Worm (Caenorhabditis elegans) whole organism, mixed stage, embryonic: ENCODE measurements around the gene sre-20.

Experiments
- bed-3 ChIP-seq: fragments of 200-800 bp; sonication (Bioruptor generic); optimal IDR thresholded peaks from 3 replicates; lab custom pipeline; 2018; ENCODE audit warnings: mild to moderate bottlenecking, missing genetic modification characterization, moderate library complexity, missing compliant biosample characterization
- ceh-83 ChIP-seq: fragments of 200-800 bp; sonication (Bioruptor generic); optimal IDR thresholded peaks from 2 replicates; lab custom pipeline; 2018; ENCODE audit warnings: mild to moderate bottlenecking, missing genetic modification characterization, missing compliant biosample characterization
- elt-1 ChIP-seq: sonication (generic microtip); optimal IDR thresholded peaks from 2 replicates; lab custom pipeline; 2017; ENCODE audit warnings: missing genetic modification characterization, mild to moderate bottlenecking, missing compliant biosample characterization, antibody characterized with exemption, moderate library complexity, borderline replicate concordance; ENCODE audit not compliant: insufficient read depth
- elt-3 ChIP-seq: fragments of 150-350 bp; optimal IDR thresholded peaks from 2 replicates; lab custom pipeline; 2014; ENCODE audit warnings: missing biosample characterization, missing genetic modification characterization
- mep-1 ChIP-seq: fragments of 150-350 bp; optimal IDR thresholded peaks from 2 replicates; lab custom pipeline; 2017; ENCODE audit warnings: missing biosample characterization, missing genetic modification reagents, missing genetic modification characterization, inconsistent platforms
- nhr-237 ChIP-seq: fragments of 150-350 bp; optimal IDR thresholded peaks from 2 replicates; lab custom pipeline; 2014; ENCODE audit warnings: missing biosample characterization, missing genetic modification characterization
- nhr-28 ChIP-seq: fragments of 150-350 bp; optimal IDR thresholded peaks from 2 replicates; lab custom pipeline; 2014; ENCODE audit warnings: missing biosample characterization, missing genetic modification characterization
- nhr-76 ChIP-seq: sonication (generic microtip); optimal IDR thresholded peaks from 2 replicates; lab custom pipeline; 2017; ENCODE audit warnings: missing biosample characterization, missing genetic modification characterization
- snpc-4 ChIP-seq: fragments of 150-350 bp; optimal IDR thresholded peaks from 2 replicates; lab custom pipeline; 2014; ENCODE audit warnings: missing biosample characterization, missing genetic modification characterization
- tbx-8 ChIP-seq: fragments of 200-800 bp; sonication (Bioruptor generic); optimal IDR thresholded peaks from 2 replicates; lab custom pipeline; 2018; ENCODE audit warnings: mild to moderate bottlenecking, missing genetic modification characterization, moderate library complexity, missing compliant biosample characterization
- ztf-11 ChIP-seq: fragments of 150-350 bp; optimal IDR thresholded peaks from 2 replicates; lab custom pipeline; 2014; ENCODE audit warnings: missing biosample characterization, missing genetic modification characterization

ce11 chrV:12800171-12800570 is 15.4 kb upstream of the sre-20 start, which contains the start of gene ugt-3:
- no peak for TF ChIP-seq nhr-28 (tag; lab: Kevin White, UChicago)
- TF ChIP-seq elt-3 (tag; lab: Kevin White, UChicago) = no peak
- no peak for TF ChIP-seq mep-1 (tag; lab: Kevin White, UChicago)
- TF ChIP-seq ceh-83 = no peak
- no peak for TF ChIP-seq nhr-76 (tag; lab: Kevin White, UChicago)
- no peak for TF ChIP-seq elt-1
- no peak for TF ChIP-seq nhr-237 (tag; lab: Kevin White, UChicago)
- TF ChIP-seq snpc-4 (tag; lab: Kevin White, UChicago) = no peak
- no peak for TF ChIP-seq ztf-11
- TF ChIP-seq bed-3 (GFP tag; lab: Kevin White, UChicago) = no peak
- no peak for TF ChIP-seq tbx-8 (GFP tag; lab: Kevin White, UChicago)
